Fruit fly (Drosophila melanogaster): ENCODE measurements around the gene CG31145.

Gene CG31145

dm6 chr3R:23657357-23658318, 11.8 kb downstream of the CG31145 start:
- no peak for TF ChIP-seq CG17801 (GFP tag; optimal IDR thresholded peaks at IDR 0.05; ENCODE audit: partially characterized antibody)

- TF ChIP-seq CG17801 (GFP tag; optimal IDR thresholded peaks at IDR 0.05; ENCODE audit: partially characterized antibody), result peak; percentile 20
These were observed 14.0 kb downstream of the CG31145 start for dm6 chr3R:23655501-23655900.

- TF ChIP-seq CG17801 (GFP tag; optimal IDR thresholded peaks at IDR 0.05; ENCODE audit: partially characterized antibody), result no peak
These were observed 16.8 kb downstream of the CG31145 start for dm6 chr3R:23652525-23653108.

dm6 chr3R:23649831-23650230, 19.6 kb downstream of the CG31145 start:
- TF ChIP-seq CG17801 (GFP tag; optimal IDR thresholded peaks at IDR 0.05; ENCODE audit: partially characterized antibody), result no peak

- peak; percentile 42 for TF ChIP-seq CG17801 (GFP tag; optimal IDR thresholded peaks at IDR 0.05; ENCODE audit: partially characterized antibody)
These were observed 23.3 kb downstream of the CG31145 start for dm6 chr3R:23646183-23646582.

dm6 chr3R:23642836-23643235, 26.6 kb downstream of the CG31145 start:
- TF ChIP-seq CG17801 (GFP tag; optimal IDR thresholded peaks at IDR 0.05; ENCODE audit: partially characterized antibody), result no peak

dm6 chr3R:23639583-23639982, 29.9 kb downstream of the CG31145 start:
- TF ChIP-seq CG17801 (GFP tag; optimal IDR thresholded peaks at IDR 0.05; ENCODE audit: partially characterized antibody), result no peak

dm6 chr3R:23638351-23638750, 31.1 kb downstream of the CG31145 start:
- TF ChIP-seq CG17801 (GFP tag; optimal IDR thresholded peaks at IDR 0.05; ENCODE audit: partially characterized antibody), result no peak

- TF ChIP-seq CG17801 (GFP tag; optimal IDR thresholded peaks at IDR 0.05; ENCODE audit: partially characterized antibody), result no peak
These were observed 32.2 kb downstream of the CG31145 start for dm6 chr3R:23637277-23637676.

- no peak for TF ChIP-seq CG17801 (GFP tag; optimal IDR thresholded peaks at IDR 0.05; ENCODE audit: partially characterized antibody)
These were observed 34.7 kb downstream of the CG31145 start for dm6 chr3R:23634789-23635188.

dm6 chr3R:23629572-23629971, 39.9 kb downstream of the CG31145 start:
- TF ChIP-seq CG17801 (GFP tag; optimal IDR thresholded peaks at IDR 0.05; ENCODE audit: partially characterized antibody), result peak; percentile 25

dm6 chr3R:23627140-23627539, 42.3 kb downstream of the CG31145 start:
- no peak for TF ChIP-seq CG17801 (GFP tag; optimal IDR thresholded peaks at IDR 0.05; ENCODE audit: partially characterized antibody)

- no peak for TF ChIP-seq CG17801 (GFP tag; optimal IDR thresholded peaks at IDR 0.05; ENCODE audit: partially characterized antibody)
These were observed 46.5 kb downstream of the CG31145 start for dm6 chr3R:23622961-23623360.

dm6 chr3R:23612121-23612520, 57.3 kb downstream of the CG31145 start:
- no peak for TF ChIP-seq CG17801 (GFP tag; optimal IDR thresholded peaks at IDR 0.05; ENCODE audit: partially characterized antibody)

dm6 chr3R:23605315-23605881, 64.1 kb downstream of the CG31145 start, which contains the start of gene CG10184:
CG10184 (minus strand) TSS chr3R:23605495.
- peak; percentile 50 for TF ChIP-seq CG17801 (GFP tag; optimal IDR thresholded peaks at IDR 0.05; ENCODE audit: partially characterized antibody)

- no peak for TF ChIP-seq CG17801 (GFP tag; optimal IDR thresholded peaks at IDR 0.05; ENCODE audit: partially characterized antibody)
These were observed 68.1 kb downstream of the CG31145 start for dm6 chr3R:23601346-23601817.

All from ovary, adult (tissue).